Worm (Caenorhabditis elegans): ENCODE data around the gene ndua-5.

Gene ndua-5

DNA sequence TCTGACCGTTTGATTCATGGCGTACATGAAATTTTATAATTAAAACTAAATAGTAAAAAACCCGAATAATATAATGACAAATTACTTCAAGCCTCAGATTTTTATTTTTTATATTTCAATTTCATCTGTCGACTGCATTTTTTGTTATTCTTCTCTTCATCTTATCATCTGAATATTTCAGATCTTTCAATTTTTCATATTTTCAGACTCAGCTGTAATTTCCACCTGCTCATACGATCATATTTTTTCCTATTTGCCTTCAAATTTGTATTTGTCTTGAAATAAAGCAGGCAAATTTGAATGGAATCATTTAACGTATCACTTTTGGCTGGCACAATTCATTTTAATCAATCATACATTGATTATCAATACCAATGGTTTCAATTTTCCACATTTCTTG, 26.6 kb downstream of the ndua-5 start, which contains the start of gene sru-4:
sru-4 (plus strand) TSS at position 301 of the 400 bp plus-strand sequence.
- TF ChIP-seq sem-2 (GFP tag; optimal IDR thresholded peaks at IDR 0.05) = no peak
- TF ChIP-seq zip-8 (tag; optimal IDR thresholded peaks at IDR 0.05) = no peak
- TF ChIP-seq nhr-237 (tag; optimal IDR thresholded peaks at IDR 0.05) = no peak
- no peak for TF ChIP-seq ces-1 (GFP tag; optimal IDR thresholded peaks at IDR 0.05)
- TF ChIP-seq ceh-83 (GFP tag; optimal IDR thresholded peaks at IDR 0.05) = no peak
- TF ChIP-seq drap-1 (GFP tag; optimal IDR thresholded peaks at IDR 0.05) = no peak
- TF ChIP-seq hlh-1 (tag; optimal IDR thresholded peaks at IDR 0.05) = no peak
- no peak for TF ChIP-seq mep-1 (tag; optimal IDR thresholded peaks at IDR 0.05)

DNA sequence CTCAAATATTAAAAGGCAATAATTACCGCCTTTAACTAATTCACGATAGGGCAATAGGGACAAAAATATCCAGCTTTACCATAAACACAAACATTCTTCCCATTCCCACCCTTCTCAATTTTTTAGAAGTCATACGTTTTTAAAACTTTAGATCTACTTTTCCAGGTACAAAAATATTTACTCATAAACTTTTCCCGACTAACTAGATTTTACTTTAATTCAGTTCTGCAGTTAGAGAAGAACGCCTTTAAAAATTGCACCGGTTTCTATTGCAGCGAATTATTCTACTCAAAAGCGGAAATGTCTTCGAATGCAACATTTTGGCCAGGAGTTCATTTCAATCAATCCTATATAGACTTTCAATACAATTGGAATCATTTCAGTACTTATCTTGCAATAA, 28.4 kb downstream of the ndua-5 start, which contains the start of gene sru-3:
sru-3 (plus strand) TSS at position 301 of the 400 bp plus-strand sequence.
- no peak for TF ChIP-seq pha-4 (tag; optimal IDR thresholded peaks at IDR 0.05)
- no peak for TF ChIP-seq unc-62 (GFP tag; optimal IDR thresholded peaks at IDR 0.05)

DNA sequence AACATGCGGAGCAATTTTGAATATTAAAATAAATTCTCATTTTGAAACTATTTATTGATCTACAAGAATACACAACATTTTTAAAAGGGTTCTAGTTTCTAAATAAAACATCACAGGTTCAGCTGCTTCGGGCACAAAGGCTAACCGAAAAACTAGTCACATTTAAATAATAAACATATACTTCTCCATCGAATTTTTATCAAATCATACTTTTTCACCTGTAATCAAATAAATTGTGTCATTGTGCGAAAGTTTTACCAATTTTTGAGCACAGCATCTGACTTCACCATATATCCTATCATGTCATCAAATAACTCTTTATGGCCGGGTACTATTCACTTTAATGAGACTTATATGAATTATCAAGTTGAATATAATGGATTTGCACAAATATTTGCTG, 34.4 kb downstream of the ndua-5 start, which contains the start of gene sru-6:
sru-6 (plus strand) TSS at position 301 of the 400 bp plus-strand sequence.
- TF ChIP-seq zip-8 (tag; optimal IDR thresholded peaks at IDR 0.05) = no peak
- TF ChIP-seq nhr-2 (tag; optimal IDR thresholded peaks at IDR 0.05) = no peak
- TF ChIP-seq nhr-28 (tag; optimal IDR thresholded peaks at IDR 0.05) = no peak
- TF ChIP-seq nhr-12 (tag; optimal IDR thresholded peaks at IDR 0.05) = no peak
- TF ChIP-seq lin-13 (tag; optimal IDR thresholded peaks at IDR 0.05) = no peak
- no peak for TF ChIP-seq ztf-11 (tag; optimal IDR thresholded peaks at IDR 0.05)
- TF ChIP-seq mls-2 (tag; optimal IDR thresholded peaks at IDR 0.05) = no peak
- no peak for TF ChIP-seq mep-1 (tag; optimal IDR thresholded peaks at IDR 0.05)
- TF ChIP-seq cnd-1 (tag; optimal IDR thresholded peaks at IDR 0.05) = no peak
- TF ChIP-seq lsy-2 (tag; optimal IDR thresholded peaks at IDR 0.05) = no peak

DNA sequence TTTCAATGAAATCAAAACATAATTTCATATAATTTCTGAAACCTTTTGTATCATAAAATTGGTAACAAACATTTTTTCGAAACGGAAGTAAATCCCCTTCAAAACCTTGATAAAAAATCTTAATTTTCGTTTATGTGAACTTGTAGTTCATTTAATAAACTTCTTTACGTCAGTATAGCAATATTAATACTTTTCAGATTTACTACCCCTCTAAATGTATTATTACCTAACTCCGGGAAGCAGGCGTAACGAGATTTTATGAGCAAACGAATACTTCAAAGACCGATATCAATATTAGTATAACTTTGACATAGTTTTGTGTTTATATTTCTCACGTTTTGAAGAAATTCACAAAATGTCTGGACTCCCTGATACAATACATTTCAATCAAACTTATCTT, 36.4 kb downstream of the ndua-5 start, which contains the start of gene sru-1:
sru-1 (plus strand) TSS at position 301 of the 400 bp plus-strand sequence.
- TF ChIP-seq flh-1 (GFP tag; optimal IDR thresholded peaks at IDR 0.05) (no peak), sptf-1 (tag; optimal IDR thresholded peaks at IDR 0.05) (no peak), unc-39 (tag; optimal IDR thresholded peaks at IDR 0.05) (no peak), hlh-1 (tag; optimal IDR thresholded peaks at IDR 0.05) (no peak), sem-2 (GFP tag; optimal IDR thresholded peaks at IDR 0.05) (no peak), ham-2 (GFP tag; optimal IDR thresholded peaks at IDR 0.05) (no peak), lin-13 (tag; optimal IDR thresholded peaks at IDR 0.05) (no peak), elt-3 (tag; optimal IDR thresholded peaks at IDR 0.05) (no peak), nhr-76 (tag; optimal IDR thresholded peaks at IDR 0.05) (no peak), ztf-11 (tag; optimal IDR thresholded peaks at IDR 0.05) (no peak), mls-2 (tag; optimal IDR thresholded peaks at IDR 0.05) (no peak), nhr-237 (tag; optimal IDR thresholded peaks at IDR 0.05) (no peak), M03D4.4 (tag; optimal IDR thresholded peaks at IDR 0.05) (no peak), ceh-39 (tag; optimal IDR thresholded peaks at IDR 0.05) (no peak)

DNA sequence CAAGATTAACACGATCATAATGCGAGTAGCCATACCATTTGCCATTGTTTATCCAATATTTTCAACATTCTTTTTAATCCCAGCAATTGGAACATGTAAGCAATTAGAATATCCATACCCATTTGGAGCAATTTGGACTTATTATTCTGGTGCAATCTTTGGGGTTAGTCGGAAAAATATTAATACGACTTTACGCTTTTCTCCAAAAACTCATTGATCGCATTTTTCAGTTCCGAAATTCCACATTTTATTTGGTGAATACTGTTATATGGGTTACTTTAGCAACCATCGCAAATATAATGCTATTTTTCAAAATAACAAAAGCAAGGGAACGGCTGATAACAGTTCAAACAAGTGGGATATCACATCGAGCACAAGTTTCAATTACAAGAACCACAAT, 37.9 kb downstream of the ndua-5 start:
- TF ChIP-seq flh-1 (GFP tag; optimal IDR thresholded peaks at IDR 0.05) (no peak), sptf-1 (tag; optimal IDR thresholded peaks at IDR 0.05) (no peak), nhr-237 (tag; optimal IDR thresholded peaks at IDR 0.05) (no peak), lin-13 (tag; optimal IDR thresholded peaks at IDR 0.05) (no peak), elt-3 (tag; optimal IDR thresholded peaks at IDR 0.05) (no peak), nhr-76 (tag; optimal IDR thresholded peaks at IDR 0.05) (no peak), bed-3 (GFP tag; optimal IDR thresholded peaks at IDR 0.05) (no peak), ceh-39 (tag; optimal IDR thresholded peaks at IDR 0.05) (no peak), zip-8 (tag; optimal IDR thresholded peaks at IDR 0.05) (no peak), ceh-83 (GFP tag; optimal IDR thresholded peaks at IDR 0.05) (no peak), elt-1 (tag; optimal IDR thresholded peaks at IDR 0.05; ENCODE audit: borderline replicate concordance, insufficient read depth) (no peak), unc-62 (GFP tag; optimal IDR thresholded peaks at IDR 0.05) (no peak), pha-4 (tag; optimal IDR thresholded peaks at IDR 0.05) (no peak), M03D4.4 (tag; optimal IDR thresholded peaks at IDR 0.05) (no peak), ham-2 (GFP tag; optimal IDR thresholded peaks at IDR 0.05) (no peak), lin-32 (GFP tag; optimal IDR thresholded peaks at IDR 0.05) (no peak), unc-120 (tag; optimal IDR thresholded peaks at IDR 0.05; ENCODE audit: poor library complexity, severe bottlenecking) (no peak)

DNA sequence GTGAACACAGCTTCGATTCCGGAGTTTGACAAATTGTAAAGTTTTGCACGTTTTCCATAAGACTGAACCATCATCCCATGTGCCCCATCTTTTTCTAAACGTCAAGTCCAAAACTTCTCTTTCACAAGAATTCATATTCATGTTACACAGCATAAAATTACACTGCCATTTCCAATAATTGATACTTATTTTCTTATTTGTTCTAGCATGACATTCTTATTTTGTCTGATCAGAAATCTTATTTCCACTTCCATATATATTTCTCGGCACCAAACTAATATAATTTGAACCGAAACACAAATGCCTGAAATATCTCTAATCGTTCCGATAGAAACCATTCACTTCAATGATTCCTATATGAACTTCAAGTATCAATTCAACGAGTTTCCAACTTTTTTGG, 38.7 kb downstream of the ndua-5 start, which contains the start of gene sru-2:
sru-2 (plus strand) TSS at position 301 of the 400 bp plus-strand sequence.
- TF ChIP-seq ham-2 (GFP tag; optimal IDR thresholded peaks at IDR 0.05) (no peak), sptf-1 (tag; optimal IDR thresholded peaks at IDR 0.05) (no peak), unc-120 (tag; optimal IDR thresholded peaks at IDR 0.05; ENCODE audit: poor library complexity, severe bottlenecking) (no peak), ceh-39 (tag; optimal IDR thresholded peaks at IDR 0.05) (no peak), mab-5 (tag; optimal IDR thresholded peaks at IDR 0.05) (no peak), nhr-12 (tag; optimal IDR thresholded peaks at IDR 0.05) (no peak), blmp-1 (tag; optimal IDR thresholded peaks at IDR 0.05) (no peak), ztf-11 (tag; optimal IDR thresholded peaks at IDR 0.05) (no peak), bed-3 (GFP tag; optimal IDR thresholded peaks at IDR 0.05) (no peak), unc-62 (GFP tag; optimal IDR thresholded peaks at IDR 0.05) (no peak), M03D4.4 (tag; optimal IDR thresholded peaks at IDR 0.05) (no peak), zip-8 (tag; optimal IDR thresholded peaks at IDR 0.05) (no peak), elt-3 (tag; optimal IDR thresholded peaks at IDR 0.05) (no peak)
